Worm (Caenorhabditis elegans) whole organism, L3 larva: Measurements from ENCODE around the gene K07C5.9.

Source experiments
- aly-2 ChIP-seq: fragments of 150-350 bp; optimal IDR thresholded peaks from 2 replicates; lab custom pipeline; 2014; ENCODE audit warnings: missing biosample characterization, missing genetic modification characterization
- ama-1 ChIP-seq: fragments of 150-350 bp; optimal IDR thresholded peaks from 2 replicates; lab custom pipeline; 2018
- daf-12 ChIP-seq: fragments of 150-350 bp; optimal IDR thresholded peaks from 2 replicates; lab custom pipeline; 2014; ENCODE audit warnings: missing biosample characterization, missing genetic modification reagents, missing genetic modification characterization
- elt-2 ChIP-seq: sonication (generic microtip); optimal IDR thresholded peaks from 2 replicates; lab custom pipeline; 2016; ENCODE audit warnings: missing genetic modification reagents, mild to moderate bottlenecking, missing genetic modification characterization, missing compliant biosample characterization
- nfya-1 ChIP-seq: sonication (generic microtip); optimal IDR thresholded peaks from 2 replicates; lab custom pipeline; 2017; ENCODE audit warnings: missing genetic modification characterization, mild to moderate bottlenecking, missing compliant biosample characterization, antibody characterized with exemption, moderate library complexity; ENCODE audit not compliant: insufficient read depth
- pha-4 ChIP-seq: fragments of 150-350 bp; optimal IDR thresholded peaks from 2 replicates; lab custom pipeline; 2014; ENCODE audit warnings: missing biosample characterization, missing genetic modification reagents, missing genetic modification characterization
- skn-1 ChIP-seq: fragments of 150-350 bp; optimal IDR thresholded peaks from 2 replicates; lab custom pipeline; 2014; ENCODE audit warnings: missing biosample characterization, missing genetic modification characterization
- unc-62 ChIP-seq: fragments of 150-350 bp; sonication (generic microtip); optimal IDR thresholded peaks from 4 replicates; lab custom pipeline; 2014; ENCODE audit warnings: missing biosample characterization, missing genetic modification reagents, missing genetic modification characterization
- zag-1 ChIP-seq: fragments of 150-350 bp; optimal IDR thresholded peaks from 2 replicates; lab custom pipeline; 2014; ENCODE audit warnings: missing biosample characterization, missing genetic modification characterization
- ztf-11 ChIP-seq: fragments of 150-350 bp; optimal IDR thresholded peaks from 2 replicates; lab custom pipeline; 2014; ENCODE audit warnings: missing biosample characterization, missing genetic modification characterization

DNA sequence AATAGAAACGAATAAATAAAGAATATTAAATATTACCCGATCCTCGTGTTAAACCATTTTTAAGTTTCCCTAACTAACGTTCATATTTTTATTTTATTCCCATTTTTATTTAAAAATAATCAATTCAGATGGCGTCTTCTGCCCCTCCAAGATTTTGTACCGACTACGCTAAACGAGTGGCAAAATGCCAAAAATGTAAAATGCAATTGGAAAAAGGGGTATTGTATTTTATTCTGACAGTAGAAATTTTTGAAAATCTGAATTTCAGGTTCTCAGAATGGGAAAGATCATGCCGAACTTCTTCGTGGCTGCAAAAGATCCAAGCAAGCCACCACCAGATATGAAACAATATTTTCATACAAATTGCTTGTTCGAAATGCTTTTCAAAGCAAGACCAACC is 7.0 kb downstream of the K07C5.9 start, which contains the start of gene K07C5.3:
- TF ChIP-seq ztf-11 (tag; lab: Kevin White, UChicago) (no peak), ama-1 (lab: Kevin White, UChicago) (no peak), skn-1 (tag; lab: Kevin White, UChicago) (no peak), daf-12 (no peak), nfya-1 (tag; lab: Kevin White, UChicago) (no peak), pha-4 (tag; lab: Kevin White, UChicago) (no peak), aly-2 (tag; lab: Kevin White, UChicago) (no peak), unc-62 (no peak), zag-1 (tag; lab: Kevin White, UChicago) (no peak), elt-2 (no peak)
